Worm (Caenorhabditis elegans) whole organism, L3 larva: ENCODE data around the gene T12G3.4.

Experiments
- R02D3.7 ChIP-seq: fragments of 150-350 bp; optimal IDR thresholded peaks from 2 replicates; lab custom pipeline; 2014; ENCODE audit warnings: missing biosample characterization, missing genetic modification characterization
- aly-2 ChIP-seq: fragments of 150-350 bp; optimal IDR thresholded peaks from 2 replicates; lab custom pipeline; 2014; ENCODE audit warnings: missing biosample characterization, missing genetic modification characterization
- nhr-12 ChIP-seq: fragments of 150-350 bp; optimal IDR thresholded peaks from 2 replicates; lab custom pipeline; 2014; ENCODE audit warnings: missing biosample characterization, missing genetic modification characterization
- skn-1 ChIP-seq: fragments of 150-350 bp; optimal IDR thresholded peaks from 2 replicates; lab custom pipeline; 2014; ENCODE audit warnings: missing biosample characterization, missing genetic modification characterization

- no peak for TF ChIP-seq aly-2 (tag; lab: Kevin White, UChicago)
- no peak for TF ChIP-seq skn-1 (tag; lab: Kevin White, UChicago)
- TF ChIP-seq nhr-12 (tag; lab: Kevin White, UChicago): no peak
- no peak for TF ChIP-seq R02D3.7 (tag; lab: Kevin White, UChicago)
These were observed 14.1 kb upstream of the T12G3.4 start, which contains the start of gene sqst-1 for ce11 chrIV:12033985-12034384.
